Worm (Caenorhabditis elegans): ENCODE data around the gene aexr-2.

Gene aexr-2

ce11 chrX:6618712-6619111 is 12.6 kb downstream of the aexr-2 start, which contains the start of gene kqt-1:
Gene kqt-1, plus strand, starts transcription at chrX:6619012.
- no peak for TF ChIP-seq dao-5 (tag; optimal IDR thresholded peaks at IDR 0.05)

DNA sequence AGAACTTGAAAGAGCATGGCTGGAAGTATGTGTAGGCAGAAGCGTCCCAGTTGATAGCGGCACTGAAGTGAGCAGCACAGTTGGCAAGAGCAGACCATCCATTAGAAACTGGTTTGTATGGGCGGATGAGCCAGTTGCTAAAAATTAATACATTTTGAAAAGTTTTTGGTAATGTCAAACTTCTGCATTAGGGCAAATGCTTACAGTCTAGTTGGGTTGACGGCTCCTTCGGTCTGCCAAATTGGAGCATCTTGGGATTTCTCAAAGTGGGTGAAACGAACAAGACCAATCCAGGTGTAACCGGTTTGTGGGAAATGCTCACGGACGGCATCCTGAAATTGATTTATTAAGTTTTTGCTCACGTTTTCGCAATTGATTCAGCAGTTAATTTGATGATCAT is 13.7 kb downstream of the aexr-2 start:
- no peak for TF ChIP-seq him-1 (tag; optimal IDR thresholded peaks at IDR 0.05)
- no peak for TF ChIP-seq W03F9.2 (tag; optimal IDR thresholded peaks at IDR 0.05)

DNA sequence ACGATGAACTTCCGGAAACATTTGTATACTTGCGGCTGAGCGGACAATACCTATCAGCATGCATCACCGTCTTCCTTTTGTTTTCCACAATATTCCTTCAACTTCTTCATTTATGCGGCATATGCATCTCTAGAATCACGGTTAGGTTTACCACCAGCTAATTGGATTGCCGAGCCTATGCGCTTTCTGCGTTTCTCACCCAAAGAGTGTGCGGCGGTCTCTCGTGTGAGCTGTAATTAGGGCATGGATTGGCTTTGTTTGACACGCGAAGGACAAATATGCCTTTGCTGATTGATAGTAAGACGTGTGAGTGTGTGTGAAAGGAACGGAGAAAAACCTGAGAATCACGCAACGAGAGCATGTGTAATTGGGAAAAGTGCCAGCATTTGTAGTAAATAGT is 17.8 kb downstream of the aexr-2 start:
- TF ChIP-seq him-1 (tag; optimal IDR thresholded peaks at IDR 0.05) (no peak), W03F9.2 (tag; optimal IDR thresholded peaks at IDR 0.05) (no peak), dao-5 (tag; optimal IDR thresholded peaks at IDR 0.05) (no peak)

DNA sequence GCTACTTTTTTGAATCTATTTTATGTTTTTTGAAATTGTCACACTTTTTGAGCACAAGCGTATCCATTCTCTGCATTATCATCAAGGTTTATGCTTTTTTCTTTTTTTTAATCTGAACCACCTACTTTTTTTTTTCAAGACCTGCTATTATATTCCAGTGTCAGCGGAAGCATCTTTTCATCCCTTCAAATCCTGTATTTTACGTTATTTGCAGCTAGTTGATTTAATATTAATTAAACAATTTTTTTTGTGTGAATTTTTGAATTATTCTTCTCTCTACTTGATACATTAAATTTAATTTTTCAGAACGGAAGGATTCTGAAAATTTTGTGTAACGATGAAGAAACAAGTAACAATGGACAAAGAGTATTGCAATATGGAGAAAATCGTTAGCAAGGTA is 21.6 kb downstream of the aexr-2 start, which contains the start of gene C25B8.8:
Gene C25B8.8 (plus strand): TSS at position 301 of the 400 bp plus-strand sequence.
- TF ChIP-seq him-1 (tag; optimal IDR thresholded peaks at IDR 0.05) (no peak), W03F9.2 (tag; optimal IDR thresholded peaks at IDR 0.05) (no peak), dao-5 (tag; optimal IDR thresholded peaks at IDR 0.05) (no peak)

DNA sequence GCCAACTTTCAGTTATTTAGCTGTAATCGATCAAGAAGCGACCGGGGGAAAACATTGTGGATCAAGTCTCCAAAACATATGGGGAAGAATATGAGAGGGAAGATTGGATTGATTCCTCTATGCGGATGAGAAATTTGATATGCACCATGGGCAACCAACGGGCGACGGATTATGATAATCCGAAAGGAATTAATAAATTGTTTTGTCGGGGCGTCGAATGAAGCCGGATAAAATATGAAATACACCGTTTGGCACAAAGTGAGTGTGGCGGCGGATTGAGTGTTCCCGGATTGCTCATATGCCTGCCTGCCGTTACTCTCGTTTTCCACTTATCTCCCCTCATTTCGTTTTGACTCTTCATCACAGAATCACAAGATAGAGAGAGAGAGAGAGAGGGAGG is 22.1 kb downstream of the aexr-2 start:
- TF ChIP-seq dao-5 (tag; optimal IDR thresholded peaks at IDR 0.05) (no peak), him-1 (tag; optimal IDR thresholded peaks at IDR 0.05) (no peak), W03F9.2 (tag; optimal IDR thresholded peaks at IDR 0.05) (no peak)

DNA sequence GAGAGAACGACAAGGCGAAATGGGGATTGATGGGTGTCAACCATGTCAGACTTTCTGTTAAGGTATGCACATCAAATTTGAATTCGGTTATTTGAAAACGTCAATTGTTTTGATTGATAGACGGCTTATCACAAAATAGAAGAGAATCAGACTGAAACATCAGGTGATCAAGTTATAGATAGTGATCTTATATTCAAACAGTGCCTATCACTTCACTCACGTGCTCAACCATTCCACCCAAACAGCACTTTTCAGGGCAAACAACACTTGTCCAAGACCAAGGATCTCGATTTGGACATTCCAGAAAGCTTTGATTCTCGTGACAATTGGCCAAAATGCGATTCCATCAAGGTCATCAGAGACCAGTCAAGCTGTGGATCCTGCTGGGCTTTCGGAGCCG is 23.7 kb downstream of the aexr-2 start:
- no peak for TF ChIP-seq W03F9.2 (tag; optimal IDR thresholded peaks at IDR 0.05)
- no peak for TF ChIP-seq dao-5 (tag; optimal IDR thresholded peaks at IDR 0.05)
- no peak for TF ChIP-seq him-1 (tag; optimal IDR thresholded peaks at IDR 0.05)

DNA sequence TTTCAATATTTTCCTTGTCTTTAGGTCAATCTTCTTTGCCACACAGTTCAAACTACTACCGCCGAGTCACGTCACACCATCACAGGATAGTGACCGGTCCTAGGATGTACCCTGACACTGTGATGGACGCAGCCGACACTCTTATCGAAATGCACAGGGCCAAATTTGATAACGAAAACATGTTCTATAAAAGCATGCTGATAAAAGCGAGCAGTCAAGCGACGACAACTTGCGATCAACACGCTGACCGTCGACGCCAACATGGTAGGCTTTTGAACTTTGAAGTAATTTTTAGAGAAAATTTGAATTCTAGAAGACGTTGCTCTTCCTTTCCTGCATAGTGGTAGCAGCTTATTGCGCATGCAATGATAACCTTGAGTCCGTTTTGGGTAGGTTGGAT is 24.3 kb downstream of the aexr-2 start, which contains the start of gene cpr-6:
Gene cpr-6 (plus strand): TSS at position 217 of the 400 bp plus-strand sequence.
- TF ChIP-seq W03F9.2 (tag; optimal IDR thresholded peaks at IDR 0.05) (no peak), dao-5 (tag; optimal IDR thresholded peaks at IDR 0.05) (no peak), him-1 (tag; optimal IDR thresholded peaks at IDR 0.05) (no peak)

ce11 chrX:6603098-6603497 is 28.2 kb downstream of the aexr-2 start, which contains the start of gene F23G4.1:
Gene F23G4.1, minus strand, starts transcription at chrX:6603198.
- no peak for TF ChIP-seq W03F9.2 (tag; optimal IDR thresholded peaks at IDR 0.05)
- no peak for TF ChIP-seq dao-5 (tag; optimal IDR thresholded peaks at IDR 0.05)
- TF ChIP-seq him-1 (tag; optimal IDR thresholded peaks at IDR 0.05), result no peak

ce11 chrX:6601967-6602366 is 29.4 kb downstream of the aexr-2 start:
- TF ChIP-seq dao-5 (tag; optimal IDR thresholded peaks at IDR 0.05), result no peak
- TF ChIP-seq him-1 (tag; optimal IDR thresholded peaks at IDR 0.05), result no peak
- no peak for TF ChIP-seq W03F9.2 (tag; optimal IDR thresholded peaks at IDR 0.05)

ce11 chrX:6598732-6599131 is 32.6 kb downstream of the aexr-2 start, which contains the start of gene hic-1:
Gene hic-1, minus strand, starts transcription at chrX:6598832.
- TF ChIP-seq him-1 (tag; optimal IDR thresholded peaks at IDR 0.05) (no peak), W03F9.2 (tag; optimal IDR thresholded peaks at IDR 0.05) (no peak), dao-5 (tag; optimal IDR thresholded peaks at IDR 0.05) (no peak)

ce11 chrX:6597089-6597488 is 34.2 kb downstream of the aexr-2 start, which contains the start of gene ttr-6:
Gene ttr-6, minus strand, starts transcription at chrX:6597121.
- no peak for TF ChIP-seq dao-5 (tag; optimal IDR thresholded peaks at IDR 0.05)
- TF ChIP-seq him-1 (tag; optimal IDR thresholded peaks at IDR 0.05), result no peak
- TF ChIP-seq W03F9.2 (tag; optimal IDR thresholded peaks at IDR 0.05), result no peak

DNA sequence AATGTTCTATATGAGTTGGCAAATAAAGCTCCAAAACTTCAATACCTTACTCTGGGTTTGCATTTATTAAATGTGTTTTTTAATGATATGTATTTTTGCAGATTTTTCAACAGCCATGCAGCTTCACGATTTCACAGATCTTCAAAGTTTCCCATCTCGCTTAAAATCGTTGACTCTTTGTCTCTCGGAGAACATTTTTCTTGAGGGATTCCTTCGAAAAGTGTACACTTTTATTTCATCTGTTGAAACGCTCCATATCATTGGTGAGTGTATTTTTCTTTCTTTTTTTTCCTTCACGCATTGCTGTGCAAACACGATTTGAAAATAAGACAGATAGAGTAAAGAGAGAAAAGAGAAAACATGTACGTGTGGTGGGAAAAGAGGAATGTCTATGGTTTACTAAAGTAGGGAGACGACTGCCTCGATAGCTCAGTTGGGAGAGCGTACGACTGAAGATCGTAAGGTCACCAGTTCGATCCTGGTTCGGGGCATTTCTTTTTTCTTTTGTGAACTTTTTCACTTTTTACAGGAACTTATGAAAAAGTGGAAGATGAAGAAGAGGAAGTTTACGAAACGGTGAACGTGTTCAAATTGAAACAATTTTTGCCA is 38.1 kb downstream of the aexr-2 start:
- TF ChIP-seq dao-5 (tag; optimal IDR thresholded peaks at IDR 0.05), result peak; percentile 77
- peak; percentile 75 for TF ChIP-seq W03F9.2 (tag; optimal IDR thresholded peaks at IDR 0.05)
- peak; percentile 63 for TF ChIP-seq him-1 (tag; optimal IDR thresholded peaks at IDR 0.05)

DNA sequence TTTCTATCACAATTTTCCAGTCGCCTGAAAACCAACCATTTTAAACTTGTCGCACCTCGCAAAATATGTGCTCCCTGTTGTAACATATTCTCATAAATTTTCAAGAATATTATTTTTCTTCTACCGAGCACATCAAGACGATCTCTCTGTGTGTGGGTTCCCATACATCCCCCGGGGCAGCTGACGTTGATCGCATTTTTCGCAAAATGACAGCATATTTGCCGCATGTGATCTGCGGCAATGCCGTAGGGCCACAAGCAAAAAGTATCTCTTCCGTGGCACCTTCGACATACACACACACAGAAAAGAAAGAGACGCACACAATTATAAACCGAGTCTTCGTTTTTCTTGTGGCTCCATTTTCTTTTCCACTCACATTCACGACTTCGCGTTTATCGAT is 39.7 kb downstream of the aexr-2 start:
- no peak for TF ChIP-seq dao-5 (tag; optimal IDR thresholded peaks at IDR 0.05)
- TF ChIP-seq him-1 (tag; optimal IDR thresholded peaks at IDR 0.05), result no peak
- TF ChIP-seq W03F9.2 (tag; optimal IDR thresholded peaks at IDR 0.05), result no peak

ce11 chrX:6588495-6588894 is 42.8 kb downstream of the aexr-2 start, which contains the start of gene fbxl-4:
Gene fbxl-4, plus strand, starts transcription at chrX:6588795.
- TF ChIP-seq him-1 (tag; optimal IDR thresholded peaks at IDR 0.05) (no peak), W03F9.2 (tag; optimal IDR thresholded peaks at IDR 0.05) (no peak), dao-5 (tag; optimal IDR thresholded peaks at IDR 0.05) (no peak)

DNA sequence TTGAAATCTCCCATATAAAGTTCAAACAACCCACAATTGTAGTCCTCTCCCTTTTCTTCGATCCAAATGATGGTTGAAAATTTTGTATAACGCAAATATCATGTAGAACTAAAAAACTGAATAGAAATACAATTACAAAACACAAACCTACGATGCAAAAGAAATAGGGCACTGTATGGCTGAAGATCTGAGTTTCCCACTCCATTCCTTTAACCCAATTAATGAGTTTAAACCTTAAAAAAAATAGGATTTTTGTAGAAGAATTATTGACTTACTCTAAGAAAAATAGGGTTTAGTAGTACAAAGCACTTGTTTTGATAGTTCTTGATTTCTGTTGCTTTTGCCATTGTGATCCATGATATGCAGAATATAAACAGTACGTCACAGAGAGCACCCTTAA is 48.0 kb downstream of the aexr-2 start:
- TF ChIP-seq him-1 (tag; optimal IDR thresholded peaks at IDR 0.05), result no peak
- TF ChIP-seq W03F9.2 (tag; optimal IDR thresholded peaks at IDR 0.05), result no peak
- no peak for TF ChIP-seq dao-5 (tag; optimal IDR thresholded peaks at IDR 0.05)
